Worm (Caenorhabditis elegans) whole organism, L4 larva: ENCODE measurements around the gene tsp-2.

Source experiments
- ceh-62 ChIP-seq: sonication (generic microtip); optimal IDR thresholded peaks from 2 replicates; lab custom pipeline; 2017; ENCODE audit warnings: missing biosample characterization, missing genetic modification characterization
- lin-39 ChIP-seq: fragments of 150-350 bp; optimal IDR thresholded peaks from 2 replicates; lab custom pipeline; 2014; ENCODE audit warnings: missing biosample characterization, missing genetic modification reagents, missing genetic modification characterization
- lir-3 ChIP-seq: sonication (generic microtip); optimal IDR thresholded peaks from 2 replicates; lab custom pipeline; 2016; ENCODE audit warnings: mild to moderate bottlenecking, missing genetic modification characterization, missing compliant biosample characterization
- nhr-11 ChIP-seq: fragments of 150-350 bp; optimal IDR thresholded peaks from 2 replicates; lab custom pipeline; 2014; ENCODE audit warnings: missing biosample characterization, missing genetic modification characterization
- skn-1 ChIP-seq: fragments of 150-350 bp; optimal IDR thresholded peaks from 2 replicates; lab custom pipeline; 2014; ENCODE audit warnings: missing biosample characterization, missing genetic modification characterization
- tag-97 ChIP-seq: fragments of 200-800 bp; sonication (Bioruptor generic); IDR thresholded peaks from 2 replicates; pipeline ENCODE4 v1.3.6; 2022; ENCODE audit warnings: missing genetic modification characterization, missing compliant biosample characterization

DNA sequence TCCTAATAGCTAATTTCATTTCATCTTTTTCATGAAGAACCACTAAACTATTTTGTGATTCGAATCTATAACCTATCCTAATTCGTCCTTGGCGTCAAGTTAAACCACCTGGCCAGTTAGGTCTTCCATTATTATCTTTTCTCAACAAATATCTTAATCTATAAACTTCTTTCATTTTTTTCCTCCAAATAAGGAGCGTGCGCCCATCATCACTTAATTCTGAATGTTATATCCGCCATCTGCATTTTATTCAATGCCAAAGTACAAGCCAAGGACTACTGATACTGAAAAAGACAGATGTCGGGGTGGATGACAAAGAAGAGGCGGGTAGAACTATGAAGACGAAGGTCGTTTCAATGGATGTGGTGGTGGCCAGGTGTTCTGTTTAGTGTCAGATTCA is 8.8 kb downstream of the tsp-2 start:
- TF ChIP-seq lin-39 (tag; lab: Kevin White, UChicago) (no peak), tag-97 (GFP tag; lab: Robert Waterston, UW) (no peak), nhr-11 (no peak), skn-1 (tag; lab: Kevin White, UChicago) (no peak), ceh-62 (tag; lab: Kevin White, UChicago) (no peak), lir-3 (no peak)
